Fruit fly (Drosophila melanogaster): ENCODE data around the gene RhoGAP5A.

- no peak for TF ChIP-seq usp (GFP tag; optimal IDR thresholded peaks at IDR 0.05)
- TF ChIP-seq CG8478 (optimal IDR thresholded peaks at IDR 0.05): no peak
- no peak for TF ChIP-seq Dll (optimal IDR thresholded peaks at IDR 0.05)
Measured at dm6 chrX:5607647-5608046, 11.0 kb downstream of the RhoGAP5A start.

All from whole organism.